Fruit fly (Drosophila melanogaster): ENCODE results near the gene CG4962.

DNA sequence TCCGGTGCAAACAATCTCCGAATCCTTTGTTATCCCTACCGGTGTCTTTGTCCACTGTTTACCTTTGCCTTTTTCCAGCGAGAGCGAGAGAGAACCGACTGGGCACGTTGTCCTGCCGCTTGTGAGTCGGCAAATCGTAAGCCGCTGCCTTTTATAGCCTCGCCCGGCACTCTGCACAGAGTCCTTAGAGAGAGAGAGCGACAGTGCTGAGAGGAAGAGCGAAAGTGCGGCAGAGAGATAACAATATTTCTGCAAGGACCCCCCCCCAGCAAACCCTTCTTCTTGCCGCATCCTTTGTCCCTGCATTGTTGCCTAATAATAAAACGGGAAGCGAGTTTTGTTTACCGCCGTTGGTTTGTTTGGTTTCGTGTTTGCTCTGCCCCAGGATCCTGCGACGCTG lies 43.1 kb downstream of the CG4962 start, which contains the start of gene CG13055:
- TF ChIP-seq gl (tag; optimal IDR thresholded peaks at IDR 0.05) (no peak), CG13204 (GFP tag; optimal IDR thresholded peaks at IDR 0.05) (no peak)
